Fruit fly (Drosophila melanogaster) whole organism, adult: ENCODE data around the gene CG6071.

Source experiments
- CG14711 ChIP-seq: fragments of 200-800 bp; sonication (Bioruptor generic); optimal IDR thresholded peaks from 2 replicates; lab custom pipeline; 2018; ENCODE audit warnings: missing biosample characterization, mild to moderate bottlenecking, missing genetic modification characterization, moderate library complexity
- CG1620 ChIP-seq: fragments of 200-800 bp; sonication (Bioruptor generic); optimal IDR thresholded peaks from 2 replicates; lab custom pipeline; 2016; ENCODE audit warnings: missing biosample characterization, missing genetic modification characterization
- bab1 ChIP-seq: fragments of 200-800 bp; sonication (Bioruptor generic); optimal IDR thresholded peaks from 3 replicates; lab custom pipeline; 2019; ENCODE audit warnings: missing biosample characterization, mild to moderate bottlenecking, missing genetic modification characterization, moderate library complexity
- kay ChIP-seq: fragments of 200-800 bp; sonication (Bioruptor generic); peaks from one replicate; lab custom pipeline; 2016; ENCODE audit warnings: missing biosample characterization, missing genetic modification characterization, borderline replicate concordance
- ovo ChIP-seq: fragments of 200-800 bp; sonication (Bioruptor generic); optimal IDR thresholded peaks from 2 replicates; lab custom pipeline; 2016; ENCODE audit warnings: missing biosample characterization, missing genetic modification characterization

DNA sequence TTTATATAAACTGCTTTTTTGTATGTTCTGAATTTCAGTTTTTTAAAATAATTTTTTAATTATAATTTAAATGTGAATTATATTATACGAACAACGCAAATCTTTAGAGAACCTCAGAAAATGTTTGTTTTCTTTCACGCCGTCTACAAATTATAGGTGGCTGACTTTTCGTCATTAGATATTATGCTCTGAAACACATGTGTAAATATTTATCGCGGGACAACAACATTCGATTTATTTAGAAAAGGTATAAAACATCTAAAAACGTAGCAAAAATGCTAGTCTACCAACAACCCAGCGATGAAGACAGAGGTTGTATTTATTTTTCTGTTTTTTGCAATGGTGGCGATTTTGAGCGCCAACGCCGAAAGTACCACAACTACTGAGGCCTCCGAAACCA is 36.0 kb downstream of the CG6071 start, which contains the start of gene CG42832:
- no peak for TF ChIP-seq ovo (GFP tag; lab: Kevin White, UChicago)
- no peak for TF ChIP-seq CG1620
- TF ChIP-seq CG14711 (tag; lab: Kevin White, UChicago), result no peak
- TF ChIP-seq bab1 (GFP tag; lab: Kevin White, UChicago), result no peak
- no peak for TF ChIP-seq kay (GFP tag; lab: Kevin White, UChicago)
